Fruit fly (Drosophila melanogaster): ENCODE data around the gene CG9536.

Gene CG9536

DNA sequence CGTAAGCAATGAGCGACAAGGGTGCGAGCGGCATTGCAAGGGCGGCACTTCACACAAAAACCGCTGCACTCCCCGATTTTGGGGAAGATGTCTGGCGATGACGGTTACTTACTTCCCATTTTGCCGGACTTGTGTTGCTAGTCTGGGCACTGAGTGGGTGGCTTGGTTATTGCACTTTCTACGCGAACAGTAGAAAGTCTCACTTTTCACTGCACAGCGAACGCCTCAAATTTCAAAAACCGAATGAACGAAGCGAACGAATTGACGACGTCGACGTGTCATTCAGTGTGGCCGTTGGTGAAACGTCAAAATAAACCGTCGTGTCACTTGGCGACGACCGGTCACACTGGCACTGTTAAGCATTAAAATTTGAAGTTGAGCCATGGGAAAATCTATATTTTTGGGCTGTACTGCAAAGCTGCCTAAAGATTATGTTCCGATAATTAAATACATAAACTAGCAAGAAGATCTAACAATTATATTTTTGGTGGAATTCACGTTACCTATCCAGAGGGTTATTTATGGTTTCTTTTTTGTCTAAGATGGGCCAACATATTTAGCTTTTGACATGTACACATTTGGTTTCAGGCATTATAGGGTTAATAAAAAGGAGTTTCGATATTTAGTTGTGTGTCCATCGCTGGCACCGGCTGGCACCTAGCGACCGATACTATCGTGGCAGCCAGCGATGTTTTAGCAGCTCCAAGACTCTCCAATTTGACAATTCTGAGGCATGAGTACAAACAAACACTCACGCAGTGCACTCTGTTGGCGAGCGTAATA, 3.6 kb upstream of the CG9536 start, which contains the start of the genes Sec61alpha and Daxx (continued):
- TF ChIP-seq sd (tag; optimal IDR thresholded peaks at IDR 0.05) (peak; percentile 46), Mad (GFP tag; optimal IDR thresholded peaks at IDR 0.05) (peak; percentile 82), CG17912 (GFP tag; optimal IDR thresholded peaks at IDR 0.05) (no peak), stwl (tag; optimal IDR thresholded peaks at IDR 0.05) (peak; percentile 71), CG12744 (GFP tag; optimal IDR thresholded peaks at IDR 0.05) (peak; percentile 78), TFAM (GFP tag; optimal IDR thresholded peaks at IDR 0.05) (no peak), CG7372 (GFP tag; IDR thresholded peaks at IDR 0.05) (peak; percentile 86), pfk (GFP tag; optimal IDR thresholded peaks at IDR 0.05) (no peak), sug (tag; optimal IDR thresholded peaks at IDR 0.05) (peak; percentile 87), CG1233 (GFP tag; optimal IDR thresholded peaks at IDR 0.05) (peak; percentile 61), Rx (GFP tag; IDR thresholded peaks at IDR 0.05) (peak; percentile 32; the same call in 1 of the 2 replicates), CG2678 (tag; optimal IDR thresholded peaks at IDR 0.05) (peak; percentile 87), dm (GFP tag; optimal IDR thresholded peaks at IDR 0.05) (peak; percentile 68), hkb (optimal IDR thresholded peaks at IDR 0.05) (peak; percentile 61), hkb (GFP tag; IDR thresholded peaks at IDR 0.05) (peak; percentile 81), CG13123 (GFP tag; optimal IDR thresholded peaks at IDR 0.05) (peak; percentile 80), E2f1 (GFP tag; IDR thresholded peaks at IDR 0.05) (peak; percentile 78), croc (GFP tag; conservative IDR thresholded peaks at IDR 0.05) (peak; percentile 64; the same call in 2 of the 3 replicates), lilli (GFP tag; optimal IDR thresholded peaks at IDR 0.05) (peak; percentile 94), sqz (GFP tag; optimal IDR thresholded peaks at IDR 0.05) (no peak), CG7839 (tag; optimal IDR thresholded peaks at IDR 0.05) (peak; percentile 75), CG9797 (GFP tag; optimal IDR thresholded peaks at IDR 0.05) (peak; percentile 95), MTF-1 (GFP tag; optimal IDR thresholded peaks at IDR 0.05; ENCODE audit: borderline replicate concordance) (no peak), Hsf (GFP tag; optimal IDR thresholded peaks at IDR 0.05) (peak; percentile 91), chn (GFP tag; optimal IDR thresholded peaks at IDR 0.05) (peak; percentile 89), HmgZ (tag; optimal IDR thresholded peaks at IDR 0.05) (peak; percentile 80), lola (GFP tag; optimal IDR thresholded peaks at IDR 0.05) (peak in 1 of 3 experiments; percentile 67), ci (GFP tag; IDR thresholded peaks at IDR 0.05) (peak; percentile 79), dan (GFP tag; IDR thresholded peaks at IDR 0.05) (no peak), ap (GFP tag; IDR thresholded peaks at IDR 0.05) (peak; percentile 57; the same call in 1 of the 2 replicates), fd3F (GFP tag; optimal IDR thresholded peaks at IDR 0.05) (peak; percentile 81), CG13296 (GFP tag; optimal IDR thresholded peaks at IDR 0.05) (peak; percentile 76), maf-S (GFP tag; optimal IDR thresholded peaks at IDR 0.05) (peak; percentile 92), Hr39 (optimal IDR thresholded peaks at IDR 0.05) (no peak), Dref (GFP tag; IDR thresholded peaks at IDR 0.05) (peak; percentile 67), Kr (GFP tag; optimal IDR thresholded peaks at IDR 0.05) (no peak), tup (GFP tag; optimal IDR thresholded peaks at IDR 0.05) (peak; percentile 69), nerfin-2 (GFP tag; IDR thresholded peaks at IDR 0.05; ENCODE audit: partially characterized antibody) (peak; percentile 99), Ada2b (GFP tag; IDR thresholded peaks at IDR 0.05) (peak; percentile 75), CG2116 (GFP tag; optimal IDR thresholded peaks at IDR 0.05) (peak; percentile 78), CG1603 (tag; optimal IDR thresholded peaks at IDR 0.05) (peak; percentile 54), CG12155 (GFP tag; optimal IDR thresholded peaks at IDR 0.05) (peak; percentile 88), NFAT (GFP tag; IDR thresholded peaks at IDR 0.05) (peak; percentile 87), CG13424 (tag; optimal IDR thresholded peaks at IDR 0.05) (peak; percentile 87), CG3726 (GFP tag; IDR thresholded peaks at IDR 0.05) (peak; percentile 74; the same call in 2 of the 3 replicates), CG6683 (GFP tag; optimal IDR thresholded peaks at IDR 0.05) (peak; percentile 16), ssp (GFP tag; IDR thresholded peaks at IDR 0.05) (peak; percentile 73), gfzf (GFP tag; optimal IDR thresholded peaks at IDR 0.05) (peak; percentile 93), E2f2 (GFP tag; IDR thresholded peaks at IDR 0.05) (peak; percentile 69), CG6175 (GFP tag; IDR thresholded peaks at IDR 0.05) (peak; percentile 64)
